Fruit fly (Drosophila melanogaster): Measurements from ENCODE around the gene CG6013.
A peak's percentile ranks its signal among the peaks of the same experiment; 100 is the strongest.

Gene CG6013

dm6 chr3R:18998370-18998769 lies 32.9 kb upstream of the CG6013 start (continued):
- TF ChIP-seq CG7839 (tag; optimal IDR thresholded peaks at IDR 0.05) = peak; percentile 18
- TF ChIP-seq dysf (GFP tag; IDR thresholded peaks at IDR 0.05) = peak; percentile 38; the same call in 1 of the 3 replicates
- 0 out of 2 replicates have a peak, but pooled peaks have one; percentile 10 for TF ChIP-seq wdn (GFP tag; IDR thresholded peaks at IDR 0.05)
- no peak for TF ChIP-seq BEAF-32 (GFP tag; optimal IDR thresholded peaks at IDR 0.05)
- TF ChIP-seq tin (GFP tag; optimal IDR thresholded peaks at IDR 0.05) = peak; percentile 8
- peak; percentile 1 for TF ChIP-seq CG8944 (GFP tag; optimal IDR thresholded peaks at IDR 0.05)
- peak; percentile 48; the same call in 1 of the 2 replicates for TF ChIP-seq CG32772 (GFP tag; IDR thresholded peaks at IDR 0.05)
- no peak for TF ChIP-seq emc (GFP tag; optimal IDR thresholded peaks at IDR 0.05)
- TF ChIP-seq CG8290 (GFP tag; optimal IDR thresholded peaks at IDR 0.05) = no peak
- peak in 1 of 2 experiments; percentile 46 for TF ChIP-seq CG8290 (tag; optimal IDR thresholded peaks at IDR 0.05)
- peak; percentile 7; the same call in 1 of the 2 replicates for TF ChIP-seq vvl (GFP tag; IDR thresholded peaks at IDR 0.05)
- TF ChIP-seq slbo (GFP tag; IDR thresholded peaks at IDR 0.05) = peak; percentile 47
- TF ChIP-seq corto (GFP tag; optimal IDR thresholded peaks at IDR 0.05) = no peak
- TF ChIP-seq Neu2 (GFP tag; optimal IDR thresholded peaks at IDR 0.05; ENCODE audit: borderline replicate concordance) = no peak
- TF ChIP-seq phol (tag; optimal IDR thresholded peaks at IDR 0.05) = peak; percentile 12
- no peak for TF ChIP-seq CG3726 (GFP tag; IDR thresholded peaks at IDR 0.05)
- TF ChIP-seq Drgx (GFP tag; IDR thresholded peaks at IDR 0.05) = 0 out of 2 replicates have a peak, but pooled peaks have one; percentile 5

dm6 chr3R:18999906-19000451 lies 31.3 kb upstream of the CG6013 start:
- TF ChIP-seq CG7786 (GFP tag; optimal IDR thresholded peaks at IDR 0.05) (no peak), fd102C (GFP tag; optimal IDR thresholded peaks at IDR 0.05) (peak; percentile 24), C15 (GFP tag; IDR thresholded peaks at IDR 0.05) (no peak), CG6813 (GFP tag; optimal IDR thresholded peaks at IDR 0.05) (peak; percentile 51), CG3995 (GFP tag; optimal IDR thresholded peaks at IDR 0.05) (no peak), sd (tag; optimal IDR thresholded peaks at IDR 0.05) (peak; percentile 39), run (tag; optimal IDR thresholded peaks at IDR 0.05) (no peak), tio (GFP tag; optimal IDR thresholded peaks at IDR 0.05) (no peak), nerfin-2 (GFP tag; IDR thresholded peaks at IDR 0.05; ENCODE audit: partially characterized antibody) (no peak), tup (GFP tag; optimal IDR thresholded peaks at IDR 0.05) (no peak), Bteb2 (GFP tag; optimal IDR thresholded peaks at IDR 0.05) (no peak), bowl (GFP tag; IDR thresholded peaks at IDR 0.05) (no peak), CG11696 (GFP tag; IDR thresholded peaks at IDR 0.05) (no peak), so (GFP tag; IDR thresholded peaks at IDR 0.05) (no peak), Gsc (GFP tag; IDR thresholded peaks at IDR 0.05) (no peak), ara (GFP tag; IDR thresholded peaks at IDR 0.05) (0 out of 2 replicates have a peak, but pooled peaks have one; percentile 33), CG7963 (GFP tag; IDR thresholded peaks at IDR 0.05; ENCODE audit: partially characterized antibody) (no peak), Eip74EF (GFP tag; optimal IDR thresholded peaks at IDR 0.05) (no peak), org-1 (GFP tag; optimal IDR thresholded peaks at IDR 0.05) (peak; percentile 3), CG31224 (GFP tag; IDR thresholded peaks at IDR 0.05) (no peak), fd64A (GFP tag; optimal IDR thresholded peaks at IDR 0.05) (peak; percentile 50), ewg (GFP tag; optimal IDR thresholded peaks at IDR 0.05) (no peak), wek (GFP tag; optimal IDR thresholded peaks at IDR 0.05) (peak; percentile 34), ERR (GFP tag; optimal IDR thresholded peaks at IDR 0.05) (no peak), CG8290 (GFP tag; optimal IDR thresholded peaks at IDR 0.05) (no peak), CG8290 (tag; optimal IDR thresholded peaks at IDR 0.05) (peak in 1 of 2 experiments; percentile 11), luna (GFP tag; optimal IDR thresholded peaks at IDR 0.05) (no peak), wor (GFP tag; IDR thresholded peaks at IDR 0.05) (no peak), CG2116 (GFP tag; optimal IDR thresholded peaks at IDR 0.05) (no peak), CG33557 (GFP tag; optimal IDR thresholded peaks at IDR 0.05) (peak; percentile 17), slp2 (GFP tag; optimal IDR thresholded peaks at IDR 0.05) (no peak), slou (GFP tag; optimal IDR thresholded peaks at IDR 0.05) (no peak), exex (tag; optimal IDR thresholded peaks at IDR 0.05) (no peak), CG3065 (GFP tag; optimal IDR thresholded peaks at IDR 0.05) (no peak), ci (GFP tag; IDR thresholded peaks at IDR 0.05) (0 out of 3 replicates have a peak, but pooled peaks have one; percentile 38)

All from whole organism, embryonic.